In genomic region chrX:16104056-16104737, dm6 we compare ENCODE assay signal across 5 fruit fly cellular contexts.
A peak's percentile ranks its signal among the peaks of the same experiment; 100 is the strongest.
TF ChIP-seq lines count a peak whose summit lies in the region.

No protein-coding gene starts in this region.

- TF ChIP-seq CTCF in whole organism, embryonic (GFP tag; optimal IDR thresholded peaks at IDR 0.05; lab: Kevin White, UChicago) = no peak

TF ChIP-seq in whole organism, adult, 20 proteins besides CTCF, POLR2A, EP300 and RAD21:
- TF ChIP-seq tj (GFP tag; optimal IDR thresholded peaks at IDR 0.05; lab: Kevin White, UChicago) (peak; percentile 74), CG12768 (GFP tag; optimal IDR thresholded peaks at IDR 0.05; lab: Kevin White, UChicago) (no peak)
TF ChIP-seq in whole organism, adult: peak in this region for 1.

TF ChIP-seq in whole organism, embryonic, 481 proteins besides CTCF, POLR2A, EP300 and RAD21:
- TF ChIP-seq cg (GFP tag; optimal IDR thresholded peaks at IDR 0.05; lab: Kevin White, UChicago) (peak; percentile 83), CG18599 (GFP tag; optimal IDR thresholded peaks at IDR 0.05; lab: Kevin White, UChicago) (no peak), kah (GFP tag; optimal IDR thresholded peaks at IDR 0.05; lab: Kevin White, UChicago) (peak; percentile 56), lola (GFP tag; optimal IDR thresholded peaks at IDR 0.05; lab: Kevin White, UChicago) (peak in 1 of 3 experiments; percentile 19), CG1603 (tag; optimal IDR thresholded peaks at IDR 0.05; lab: Kevin White, UChicago) (no peak), Spps (tag; optimal IDR thresholded peaks at IDR 0.05; lab: Kevin White, UChicago) (no peak), CG2199 (GFP tag; IDR thresholded peaks at IDR 0.05; lab: Robert Waterston, UW) (peak; percentile 43; the same call in 1 of the 3 replicates), CG4360 (GFP tag; IDR thresholded peaks at IDR 0.05; lab: Robert Waterston, UW) (peak; percentile 87), Stat92E (GFP tag; optimal IDR thresholded peaks at IDR 0.05; lab: Kevin White, UChicago) (peak in 1 of 3 experiments; percentile 72), crol (GFP tag; IDR thresholded peaks at IDR 0.05; lab: Robert Waterston, UW) (peak; percentile 56), CG13894 (tag; optimal IDR thresholded peaks at IDR 0.05; lab: Kevin White, UChicago) (no peak), bbx (GFP tag; IDR thresholded peaks at IDR 0.05; lab: Robert Waterston, UW; ENCODE audit: partially characterized antibody) (no peak), CG9215 (GFP tag; IDR thresholded peaks at IDR 0.05; lab: Robert Waterston, UW) (no peak), CG3281 (GFP tag; optimal IDR thresholded peaks at IDR 0.05; lab: Kevin White, UChicago) (no peak), insv (GFP tag; optimal IDR thresholded peaks at IDR 0.05; lab: Kevin White, UChicago) (peak in 1 of 2 experiments; percentile 88), CG9817 (tag; optimal IDR thresholded peaks at IDR 0.05; lab: Kevin White, UChicago) (no peak)

TF ChIP-seq in whole organism, prepupa, 60 proteins besides CTCF, POLR2A, EP300 and RAD21:
- TF ChIP-seq CG15336 (GFP tag; IDR thresholded peaks at IDR 0.05; lab: Robert Waterston, UW) = peak; percentile 15; the same call in 1 of the 2 replicates
- TF ChIP-seq Eip78C (GFP tag; lab: Kevin White, UChicago) = peak; percentile 56
- 0 out of 3 replicates have a peak, but pooled peaks have one; percentile 10 for TF ChIP-seq CG6163 (GFP tag; IDR thresholded peaks at IDR 0.05; lab: Robert Waterston, UW)
- TF ChIP-seq fd85E (GFP tag; optimal IDR thresholded peaks at IDR 0.05; lab: Kevin White, UChicago) = no peak
- TF ChIP-seq vri (GFP tag; optimal IDR thresholded peaks at IDR 0.05; lab: Kevin White, UChicago) = no peak

TF ChIP-seq in whole organism, pupa, 21 proteins besides CTCF, POLR2A, EP300 and RAD21:
- TF ChIP-seq CG4496 (GFP tag; IDR thresholded peaks at IDR 0.05; lab: Robert Waterston, UW) (no peak), CG10348 (GFP tag; IDR thresholded peaks at IDR 0.05; lab: Robert Waterston, UW) (no peak), fd96Ca (GFP tag; IDR thresholded peaks at IDR 0.05; lab: Robert Waterston, UW) (no peak), EcR (GFP tag; optimal IDR thresholded peaks at IDR 0.05; lab: Kevin White, UChicago) (peak; percentile 23)

TF ChIP-seq in whole organism, wandering third instar larva, 38 proteins besides CTCF, POLR2A, EP300 and RAD21:
- no peak for TF ChIP-seq dsf (GFP tag; optimal IDR thresholded peaks at IDR 0.05; lab: Kevin White, UChicago; ENCODE audit: borderline replicate concordance)
- no peak for TF ChIP-seq Rel (GFP tag; optimal IDR thresholded peaks at IDR 0.05; lab: Kevin White, UChicago)
- peak; percentile 21 for TF ChIP-seq Rel (tag; optimal IDR thresholded peaks at IDR 0.05; lab: Kevin White, UChicago)
